Worm (Caenorhabditis elegans): Measurements from ENCODE around the gene srx-131.

Gene srx-131

ce11 chrV:13808462-13808867 lies 36.8 kb upstream of the srx-131 start:
- TF ChIP-seq nhr-237 (tag; optimal IDR thresholded peaks at IDR 0.05): no peak
- peak; percentile 75 for TF ChIP-seq crh-2 (tag; optimal IDR thresholded peaks at IDR 0.05)
- no peak for TF ChIP-seq ztf-4 (tag; optimal IDR thresholded peaks at IDR 0.05)
- no peak for TF ChIP-seq nhr-11 (tag; optimal IDR thresholded peaks at IDR 0.05)
- no peak for TF ChIP-seq snpc-4 (tag; optimal IDR thresholded peaks at IDR 0.05)
- TF ChIP-seq ama-1 (optimal IDR thresholded peaks at IDR 0.05): no peak
- TF ChIP-seq mdl-1 (tag; optimal IDR thresholded peaks at IDR 0.05): no peak
- TF ChIP-seq ceh-82 (tag; optimal IDR thresholded peaks at IDR 0.05): no peak
- TF ChIP-seq ceh-16 (tag; optimal IDR thresholded peaks at IDR 0.05): peak; percentile 0
- TF ChIP-seq zag-1 (tag; optimal IDR thresholded peaks at IDR 0.05): no peak
- peak; percentile 5 for TF ChIP-seq lin-11 (tag; optimal IDR thresholded peaks at IDR 0.05)
- peak; percentile 24 for TF ChIP-seq lin-13 (GFP tag; optimal IDR thresholded peaks at IDR 0.05)
- peak; percentile 76 for TF ChIP-seq C34F6.9 (tag; optimal IDR thresholded peaks at IDR 0.05)
- TF ChIP-seq unc-62 (GFP tag; optimal IDR thresholded peaks at IDR 0.05): no peak
- peak; percentile 94 for TF ChIP-seq nhr-129 (tag; optimal IDR thresholded peaks at IDR 0.05)
- no peak for TF ChIP-seq nhr-6 (tag; optimal IDR thresholded peaks at IDR 0.05)
- no peak for TF ChIP-seq ZK546.5 (tag; optimal IDR thresholded peaks at IDR 0.05)
- peak; percentile 6 for TF ChIP-seq Y55F3AM.14 (GFP tag; optimal IDR thresholded peaks at IDR 0.05)
- no peak for TF ChIP-seq nhr-21 (tag; optimal IDR thresholded peaks at IDR 0.05)
- TF ChIP-seq sma-9 (GFP tag; optimal IDR thresholded peaks at IDR 0.05): peak; percentile 41
- no peak for TF ChIP-seq sma-9 (tag; optimal IDR thresholded peaks at IDR 0.05)
- TF ChIP-seq elt-1 (tag; optimal IDR thresholded peaks at IDR 0.05): no peak
- no peak for TF ChIP-seq nhr-12 (tag; optimal IDR thresholded peaks at IDR 0.05)
- no peak for TF ChIP-seq alr-1 (tag; optimal IDR thresholded peaks at IDR 0.05)
- no peak for TF ChIP-seq ztf-1 (GFP tag; conservative IDR thresholded peaks at IDR 0.05)
- no peak for TF ChIP-seq lin-39 (tag; optimal IDR thresholded peaks at IDR 0.05)
- TF ChIP-seq elt-3 (tag; optimal IDR thresholded peaks at IDR 0.05): no peak
- TF ChIP-seq F13H6.1 (tag; optimal IDR thresholded peaks at IDR 0.05): peak; percentile 89
- TF ChIP-seq peb-1 (tag; optimal IDR thresholded peaks at IDR 0.05): no peak
- TF ChIP-seq skn-1 (tag; optimal IDR thresholded peaks at IDR 0.05): no peak
- peak; percentile 46 for TF ChIP-seq gmeb-1 (tag; optimal IDR thresholded peaks at IDR 0.05)
- peak; percentile 6 for TF ChIP-seq sem-4 (tag; optimal IDR thresholded peaks at IDR 0.05)
- TF ChIP-seq nhr-25 (tag; optimal IDR thresholded peaks at IDR 0.05): no peak
- TF ChIP-seq nhr-77 (tag; optimal IDR thresholded peaks at IDR 0.05): no peak
- TF ChIP-seq R02D3.7 (tag; optimal IDR thresholded peaks at IDR 0.05): no peak
- peak; percentile 80 for TF ChIP-seq unc-55 (GFP tag; optimal IDR thresholded peaks at IDR 0.05)
- no peak for TF ChIP-seq aly-2 (tag; optimal IDR thresholded peaks at IDR 0.05)
- peak; percentile 63 for TF ChIP-seq blmp-1 (tag; optimal IDR thresholded peaks at IDR 0.05; ENCODE audit: insufficient read depth)
- TF ChIP-seq sma-3 (GFP tag; optimal IDR thresholded peaks at IDR 0.05): no peak
- TF ChIP-seq egl-27 (tag; optimal IDR thresholded peaks at IDR 0.05): no peak
- TF ChIP-seq nhr-23 (tag; optimal IDR thresholded peaks at IDR 0.05): no peak
- TF ChIP-seq mab-5 (tag; optimal IDR thresholded peaks at IDR 0.05): no peak
- peak in 1 of 2 experiments; percentile 63 for TF ChIP-seq lsy-2 (tag; optimal IDR thresholded peaks at IDR 0.05)
- TF ChIP-seq nhr-10 (tag; optimal IDR thresholded peaks at IDR 0.05): no peak
- TF ChIP-seq mbf-1 (tag; optimal IDR thresholded peaks at IDR 0.05): no peak
- TF ChIP-seq fos-1 (tag; optimal IDR thresholded peaks at IDR 0.05): peak; percentile 78
- no peak for TF ChIP-seq dmd-4 (tag; optimal IDR thresholded peaks at IDR 0.05)
- TF ChIP-seq ztf-11 (tag; optimal IDR thresholded peaks at IDR 0.05): no peak
- TF ChIP-seq unc-39 (tag; optimal IDR thresholded peaks at IDR 0.05): peak; percentile 7
